Worm (Caenorhabditis elegans): ENCODE measurements around the gene ttr-11.

ce11 chrV:20579534-20579933, 23.6 kb upstream of the ttr-11 start, which contains the start of gene F26F2.8:
- no peak for TF ChIP-seq W03F9.2 (tag; optimal IDR thresholded peaks at IDR 0.05)
- no peak for TF ChIP-seq him-1 (tag; optimal IDR thresholded peaks at IDR 0.05)
- no peak for TF ChIP-seq dao-5 (tag; optimal IDR thresholded peaks at IDR 0.05)

Measured in whole organism, L4/young adult.